Fruit fly (Drosophila melanogaster) whole organism, wandering third instar larva: Measurements from ENCODE around the gene CG32262.

Experiments
- CG9705 ChIP-seq: fragments of 200-800 bp; sonication (Bioruptor generic); optimal IDR thresholded peaks from 2 replicates; lab custom pipeline; 2018; ENCODE audit warnings: missing biosample characterization, mild to moderate bottlenecking, missing genetic modification characterization
- CrebA ChIP-seq: fragments of 200-800 bp; sonication (Bioruptor generic); optimal IDR thresholded peaks from 2 replicates; lab custom pipeline; 2016; ENCODE audit warnings: missing biosample characterization, mild to moderate bottlenecking, missing genetic modification characterization, borderline replicate concordance
- Dfd ChIP-seq: fragments of >200 bp; optimal IDR thresholded peaks from 2 replicates; lab custom pipeline; 2017; ENCODE audit warnings: missing biosample characterization, missing genetic modification characterization
- Dif ChIP-seq: fragments of 200-275, 200-300 bp; sonication (Bioruptor generic); optimal IDR thresholded peaks from 2 replicates; lab custom pipeline; 2018; ENCODE audit warnings: missing biosample characterization, missing genetic modification characterization; ENCODE audit not compliant: partially characterized antibody
- GATAd ChIP-seq: sonication (Bioruptor generic); optimal IDR thresholded peaks from 2 replicates; lab custom pipeline; 2016; ENCODE audit warnings: missing biosample characterization, missing genetic modification characterization
- HLH106 ChIP-seq: fragments of 200-800 bp; optimal IDR thresholded peaks from 3 replicates; lab custom pipeline; 2019; ENCODE audit warnings: missing biosample characterization, mild to moderate bottlenecking, missing genetic modification characterization, moderate library complexity
- Hnf4 ChIP-seq: fragments of 200-800 bp; sonication (Bioruptor generic); optimal IDR thresholded peaks from 2 replicates; lab custom pipeline; 2016; ENCODE audit warnings: missing biosample characterization, mild to moderate bottlenecking, missing genetic modification characterization
- Hr78 ChIP-seq: fragments of >200 bp; optimal IDR thresholded peaks from 2 replicates; lab custom pipeline; 2017; ENCODE audit warnings: missing biosample characterization, missing genetic modification characterization
- Jra ChIP-seq: sonication (Bioruptor generic); optimal IDR thresholded peaks from 2 replicates; lab custom pipeline; 2016; ENCODE audit warnings: missing biosample characterization, missing genetic modification characterization
- Myc ChIP-seq: fragments of >200 bp; optimal IDR thresholded peaks from 2 replicates; lab custom pipeline; 2017
- N ChIP-seq: fragments of >200 bp; optimal IDR thresholded peaks from 2 replicates; lab custom pipeline; 2018; ENCODE audit warnings: missing biosample characterization, missing external identifiers, missing genetic modification characterization
- OdsH ChIP-seq: fragments of 200-800 bp; sonication (Bioruptor generic); optimal IDR thresholded peaks from 2 replicates; lab custom pipeline; 2016; ENCODE audit warnings: missing biosample characterization, mild to moderate bottlenecking, missing genetic modification characterization
- Rel ChIP-seq, 2 experiments: fragments of 200-800 bp; sonication (Bioruptor generic) in 1 of 2; optimal IDR thresholded peaks; 2 replicates in 1 of 2; 3 replicates in 1 of 2; lab custom pipeline; 2016 to 2019; ENCODE audit warnings: mild to moderate bottlenecking in 2 of 2, missing biosample characterization in 2 of 2, missing genetic modification characterization in 2 of 2, moderate library complexity in 1 of 2
- Sp1 ChIP-seq: fragments of 200-800 bp; sonication (Bioruptor generic); optimal IDR thresholded peaks from 3 replicates; lab custom pipeline; 2019; ENCODE audit warnings: missing biosample characterization, mild to moderate bottlenecking, missing genetic modification characterization, moderate library complexity
- Vsx2 ChIP-seq: fragments of 200-300, 225-300 bp; sonication (Bioruptor generic); optimal IDR thresholded peaks from 2 replicates; lab custom pipeline; 2018; ENCODE audit warnings: missing biosample characterization, missing genetic modification characterization; ENCODE audit not compliant: partially characterized antibody
- br ChIP-seq: fragments of 200-800 bp; sonication (Bioruptor generic); optimal IDR thresholded peaks from 2 replicates; lab custom pipeline; 2016; ENCODE audit warnings: missing biosample characterization, missing genetic modification characterization
- brk ChIP-seq: fragments of 200-800 bp; sonication (Bioruptor generic); optimal IDR thresholded peaks from 2 replicates; lab custom pipeline; 2016; ENCODE audit warnings: missing biosample characterization, mild to moderate bottlenecking, missing genetic modification characterization
- dmrt93B ChIP-seq: fragments of 200-800 bp; sonication (Bioruptor generic); optimal IDR thresholded peaks from 2 replicates; lab custom pipeline; 2018; ENCODE audit warnings: missing biosample characterization, mild to moderate bottlenecking, missing genetic modification characterization
- ey ChIP-seq: fragments of 200-800 bp; sonication (Bioruptor generic); optimal IDR thresholded peaks from 2 replicates; lab custom pipeline; 2016; ENCODE audit warnings: missing biosample characterization, missing genetic modification characterization
- foxo ChIP-seq, 2 experiments: fragments of 200-800 bp; sonication (Bioruptor generic); optimal IDR thresholded peaks; 2 replicates in 1 of 2; 3 replicates in 1 of 2; lab custom pipeline; 2016 to 2017; ENCODE audit warnings: missing biosample characterization in 2 of 2, missing genetic modification characterization in 2 of 2
- fru ChIP-seq: fragments of 200-800 bp; sonication (Bioruptor generic); optimal IDR thresholded peaks from 3 replicates; lab custom pipeline; 2016; ENCODE audit warnings: missing biosample characterization, mild to moderate bottlenecking, missing genetic modification characterization
- h ChIP-seq: fragments of 200-800 bp; sonication (Bioruptor generic); optimal IDR thresholded peaks from 3 replicates; lab custom pipeline; 2016; ENCODE audit warnings: missing biosample characterization, mild to moderate bottlenecking, missing genetic modification characterization
- jim ChIP-seq: fragments of 175-275, 200-325 bp; sonication (Bioruptor generic); optimal IDR thresholded peaks from 2 replicates; lab custom pipeline; 2016; ENCODE audit warnings: missing biosample characterization, mild to moderate bottlenecking, missing genetic modification characterization
- pan ChIP-seq: fragments of >200 bp; optimal IDR thresholded peaks from 2 replicates; lab custom pipeline; 2017
- rgr ChIP-seq: fragments of 200-800 bp; sonication (Bioruptor generic); optimal IDR thresholded peaks from 3 replicates; lab custom pipeline; 2016; ENCODE audit warnings: missing biosample characterization, mild to moderate bottlenecking, missing genetic modification characterization
- sv ChIP-seq: fragments of 200-800 bp; sonication (Bioruptor generic); optimal IDR thresholded peaks from 3 replicates; lab custom pipeline; 2016; ENCODE audit warnings: missing biosample characterization, missing genetic modification characterization
- tai ChIP-seq: sonication (Bioruptor generic); optimal IDR thresholded peaks from 2 replicates; lab custom pipeline; 2016; ENCODE audit warnings: missing biosample characterization, missing genetic modification characterization
- usp ChIP-seq: fragments of >200 bp; optimal IDR thresholded peaks from 2 replicates; lab custom pipeline; 2017; ENCODE audit warnings: missing biosample characterization, missing genetic modification characterization

CG32262 gene

dm6 chr3L:3809943-3810342, at the start of gene CG32262:
TSS of gene CG32262 (minus strand) at chr3L:3810196.
- TF ChIP-seq h (no peak), OdsH (GFP tag; lab: Kevin White, UChicago) (no peak), Myc (lab: Kevin White, UChicago) (no peak), Hnf4 (no peak), CrebA (GFP tag; lab: Kevin White, UChicago) (no peak), N (GFP tag; lab: Kevin White, UChicago) (no peak), Hr78 (GFP tag; lab: Kevin White, UChicago) (no peak), fru (GFP tag; lab: Kevin White, UChicago) (no peak)
- TF ChIP-seq, all 38 proteins: peak for 0

- TF ChIP-seq Sp1 (GFP tag; lab: Kevin White, UChicago) (no peak), usp (GFP tag; lab: Kevin White, UChicago) (no peak), tai (GFP tag; lab: Kevin White, UChicago) (no peak), HLH106 (tag; lab: Kevin White, UChicago) (no peak), N (GFP tag; lab: Kevin White, UChicago) (no peak)
Observed at dm6 chr3L:3856004-3856403, 46.0 kb upstream of the CG32262 start.

dm6 chr3L:3855194-3855980, 45.4 kb upstream of the CG32262 start:
- no peak for TF ChIP-seq sv (GFP tag; lab: Kevin White, UChicago)
- peak; percentile 9 for TF ChIP-seq h
- TF ChIP-seq OdsH (GFP tag; lab: Kevin White, UChicago) = peak; percentile 2

dm6 chr3L:3852842-3853241, 42.8 kb upstream of the CG32262 start:
- peak; percentile 24 for TF ChIP-seq rgr (GFP tag; lab: Kevin White, UChicago)
- no peak for TF ChIP-seq Hr78 (GFP tag; lab: Kevin White, UChicago)
- no peak for TF ChIP-seq jim
- TF ChIP-seq Dif = no peak
- TF ChIP-seq brk (GFP tag; lab: Kevin White, UChicago) = no peak
- TF ChIP-seq Myc (lab: Kevin White, UChicago) = no peak
- TF ChIP-seq Dfd = no peak
- TF ChIP-seq sv (GFP tag; lab: Kevin White, UChicago) = no peak
- TF ChIP-seq HLH106 (tag; lab: Kevin White, UChicago) = no peak
- no peak for TF ChIP-seq usp (GFP tag; lab: Kevin White, UChicago)
- no peak for TF ChIP-seq Jra (GFP tag; lab: Kevin White, UChicago)
- peak; percentile 4 for TF ChIP-seq fru (GFP tag; lab: Kevin White, UChicago)
- TF ChIP-seq GATAd (GFP tag; lab: Kevin White, UChicago) = no peak
- TF ChIP-seq dmrt93B (GFP tag; lab: Kevin White, UChicago) = no peak
- no peak for TF ChIP-seq Vsx2 (GFP tag; lab: Kevin White, UChicago)
- TF ChIP-seq, all 38 proteins: peak for 2

dm6 chr3L:3851847-3852246, 41.9 kb upstream of the CG32262 start:
- TF ChIP-seq rgr (GFP tag; lab: Kevin White, UChicago) (peak; percentile 13), tai (GFP tag; lab: Kevin White, UChicago) (no peak), br (GFP tag; lab: Kevin White, UChicago) (peak; percentile 16), fru (GFP tag; lab: Kevin White, UChicago) (peak; percentile 8), Jra (GFP tag; lab: Kevin White, UChicago) (no peak), HLH106 (tag; lab: Kevin White, UChicago) (peak; percentile 15), ey (GFP tag; lab: Kevin White, UChicago) (peak; percentile 35), GATAd (GFP tag; lab: Kevin White, UChicago) (no peak), sv (GFP tag; lab: Kevin White, UChicago) (no peak), OdsH (GFP tag; lab: Kevin White, UChicago) (peak; percentile 3), foxo (GFP tag; optimal IDR thresholded peaks at IDR 0.05; lab: Kevin White, UChicago) (peak in 1 of 2 experiments; percentile 37), h (peak; percentile 53)
- TF ChIP-seq, all 38 proteins: peak for 8

- TF ChIP-seq Dif = no peak
- TF ChIP-seq pan (lab: Kevin White, UChicago) = no peak
- TF ChIP-seq Vsx2 (GFP tag; lab: Kevin White, UChicago) = no peak
- TF ChIP-seq jim = no peak
- TF ChIP-seq Rel (GFP tag; optimal IDR thresholded peaks at IDR 0.05; lab: Kevin White, UChicago) = no peak
- no peak for TF ChIP-seq Rel (tag; optimal IDR thresholded peaks at IDR 0.05; lab: Kevin White, UChicago)
- no peak for TF ChIP-seq Dfd
- no peak for TF ChIP-seq brk (GFP tag; lab: Kevin White, UChicago)
- TF ChIP-seq HLH106 (tag; lab: Kevin White, UChicago) = no peak
- TF ChIP-seq Jra (GFP tag; lab: Kevin White, UChicago) = no peak
- TF ChIP-seq GATAd (GFP tag; lab: Kevin White, UChicago) = no peak
- TF ChIP-seq Sp1 (GFP tag; lab: Kevin White, UChicago) = no peak
- no peak for TF ChIP-seq h
- no peak for TF ChIP-seq tai (GFP tag; lab: Kevin White, UChicago)
- no peak for TF ChIP-seq CG9705
- TF ChIP-seq Myc (lab: Kevin White, UChicago) = no peak
Observed at dm6 chr3L:3851048-3851447, 41.1 kb upstream of the CG32262 start.
